Worm (Caenorhabditis elegans) whole organism, L2 larva: Measurements from ENCODE around the gene C05D11.8.

Experiments used
- aly-2 ChIP-seq: fragments of 150-350 bp; optimal IDR thresholded peaks from 2 replicates; lab custom pipeline; 2014; ENCODE audit warnings: missing biosample characterization, missing genetic modification characterization
- ama-1 ChIP-seq: fragments of 150-350 bp; optimal IDR thresholded peaks from 2 replicates; lab custom pipeline; 2018; ENCODE audit warnings: inconsistent platforms
- ceh-82 ChIP-seq: fragments of 150-350 bp; optimal IDR thresholded peaks from 2 replicates; lab custom pipeline; 2014; ENCODE audit warnings: missing biosample characterization, missing genetic modification characterization
- nhr-11 ChIP-seq: fragments of 150-350 bp; optimal IDR thresholded peaks from 2 replicates; lab custom pipeline; 2014; ENCODE audit warnings: missing biosample characterization, missing genetic modification characterization

- TF ChIP-seq ama-1 (lab: Kevin White, UChicago) (no peak), ceh-82 (tag; lab: Kevin White, UChicago) (no peak), nhr-11 (tag; lab: Kevin White, UChicago) (no peak), aly-2 (tag; lab: Kevin White, UChicago) (no peak)
Measured at ce11 chrIII:6467005-6467404, 39.9 kb upstream of the C05D11.8 start, which contains the start of gene T26A5.2.
